Fruit fly (Drosophila melanogaster) whole organism, wandering third instar larva: ENCODE data around the gene Hrb87F.

Experiments
- Abd-B ChIP-seq: fragments of >200 bp; optimal IDR thresholded peaks from 2 replicates; lab custom pipeline; 2017; ENCODE audit warnings: missing biosample characterization, missing genetic modification characterization
- CG32264 ChIP-seq: fragments of 200-800 bp; sonication (Bioruptor generic); optimal IDR thresholded peaks from 2 replicates; lab custom pipeline; 2016; ENCODE audit warnings: missing biosample characterization, missing genetic modification characterization
- CG9705 ChIP-seq: fragments of 200-800 bp; sonication (Bioruptor generic); optimal IDR thresholded peaks from 2 replicates; lab custom pipeline; 2018; ENCODE audit warnings: missing biosample characterization, mild to moderate bottlenecking, missing genetic modification characterization
- CrebA ChIP-seq: fragments of 200-800 bp; sonication (Bioruptor generic); optimal IDR thresholded peaks from 2 replicates; lab custom pipeline; 2016; ENCODE audit warnings: missing biosample characterization, mild to moderate bottlenecking, missing genetic modification characterization, borderline replicate concordance
- Dif ChIP-seq: fragments of 200-275, 200-300 bp; sonication (Bioruptor generic); optimal IDR thresholded peaks from 2 replicates; lab custom pipeline; 2018; ENCODE audit warnings: missing biosample characterization, missing genetic modification characterization; ENCODE audit not compliant: partially characterized antibody
- GATAd ChIP-seq: sonication (Bioruptor generic); optimal IDR thresholded peaks from 2 replicates; lab custom pipeline; 2016; ENCODE audit warnings: missing biosample characterization, missing genetic modification characterization
- HLH106 ChIP-seq: fragments of 200-800 bp; optimal IDR thresholded peaks from 3 replicates; lab custom pipeline; 2019; ENCODE audit warnings: missing biosample characterization, mild to moderate bottlenecking, missing genetic modification characterization, moderate library complexity
- Hnf4 ChIP-seq: fragments of 200-800 bp; sonication (Bioruptor generic); optimal IDR thresholded peaks from 2 replicates; lab custom pipeline; 2016; ENCODE audit warnings: missing biosample characterization, mild to moderate bottlenecking, missing genetic modification characterization
- Hr78 ChIP-seq: fragments of >200 bp; optimal IDR thresholded peaks from 2 replicates; lab custom pipeline; 2017; ENCODE audit warnings: missing biosample characterization, missing genetic modification characterization
- Hr83 ChIP-seq: fragments of 200-300 bp; sonication (Bioruptor generic); optimal IDR thresholded peaks from 2 replicates; lab custom pipeline; 2016; ENCODE audit warnings: missing biosample characterization, mild to moderate bottlenecking, missing genetic modification characterization, moderate library complexity; ENCODE audit not compliant: poor library complexity, severe bottlenecking
- Jra ChIP-seq: sonication (Bioruptor generic); optimal IDR thresholded peaks from 2 replicates; lab custom pipeline; 2016; ENCODE audit warnings: missing biosample characterization, missing genetic modification characterization
- Mio ChIP-seq: sonication (Bioruptor generic); optimal IDR thresholded peaks from 2 replicates; lab custom pipeline; 2016; ENCODE audit warnings: missing biosample characterization, missing genetic modification characterization
- Myc ChIP-seq: fragments of >200 bp; optimal IDR thresholded peaks from 2 replicates; lab custom pipeline; 2017
- N ChIP-seq: fragments of >200 bp; optimal IDR thresholded peaks from 2 replicates; lab custom pipeline; 2018; ENCODE audit warnings: missing biosample characterization, missing external identifiers, missing genetic modification characterization
- OdsH ChIP-seq: fragments of 200-800 bp; sonication (Bioruptor generic); optimal IDR thresholded peaks from 2 replicates; lab custom pipeline; 2016; ENCODE audit warnings: missing biosample characterization, mild to moderate bottlenecking, missing genetic modification characterization
- Rel ChIP-seq, 2 experiments: fragments of 200-800 bp; sonication (Bioruptor generic) in 1 of 2; optimal IDR thresholded peaks; 2 replicates in 1 of 2; 3 replicates in 1 of 2; lab custom pipeline; 2016 to 2019; ENCODE audit warnings: mild to moderate bottlenecking in 2 of 2, missing biosample characterization in 2 of 2, missing genetic modification characterization in 2 of 2, moderate library complexity in 1 of 2
- Sp1 ChIP-seq: fragments of 200-800 bp; sonication (Bioruptor generic); optimal IDR thresholded peaks from 3 replicates; lab custom pipeline; 2019; ENCODE audit warnings: missing biosample characterization, mild to moderate bottlenecking, missing genetic modification characterization, moderate library complexity
- Vsx2 ChIP-seq: fragments of 200-300, 225-300 bp; sonication (Bioruptor generic); optimal IDR thresholded peaks from 2 replicates; lab custom pipeline; 2018; ENCODE audit warnings: missing biosample characterization, missing genetic modification characterization; ENCODE audit not compliant: partially characterized antibody
- br ChIP-seq: fragments of 200-800 bp; sonication (Bioruptor generic); optimal IDR thresholded peaks from 2 replicates; lab custom pipeline; 2016; ENCODE audit warnings: missing biosample characterization, missing genetic modification characterization
- brk ChIP-seq: fragments of 200-800 bp; sonication (Bioruptor generic); optimal IDR thresholded peaks from 2 replicates; lab custom pipeline; 2016; ENCODE audit warnings: missing biosample characterization, mild to moderate bottlenecking, missing genetic modification characterization
- dl ChIP-seq, 2 experiments: fragments of 175-275, 200-275 bp in 1 of 2; fragments of 200-275 bp in 1 of 2; sonication (Bioruptor generic); optimal IDR thresholded peaks; lab custom pipeline; 2018; ENCODE audit warnings: mild to moderate bottlenecking in 2 of 2, missing biosample characterization in 2 of 2, missing genetic modification characterization in 2 of 2, moderate library complexity in 2 of 2; ENCODE audit not compliant: partially characterized antibody in 2 of 2, insufficient read depth in 1 of 2
- dmrt93B ChIP-seq: fragments of 200-800 bp; sonication (Bioruptor generic); optimal IDR thresholded peaks from 2 replicates; lab custom pipeline; 2018; ENCODE audit warnings: missing biosample characterization, mild to moderate bottlenecking, missing genetic modification characterization
- dsf ChIP-seq: sonication (Bioruptor generic); optimal IDR thresholded peaks from 2 replicates; lab custom pipeline; 2016; ENCODE audit warnings: missing biosample characterization, missing genetic modification characterization, borderline replicate concordance
- ey ChIP-seq: fragments of 200-800 bp; sonication (Bioruptor generic); optimal IDR thresholded peaks from 2 replicates; lab custom pipeline; 2016; ENCODE audit warnings: missing biosample characterization, missing genetic modification characterization
- foxo ChIP-seq, 2 experiments: fragments of 200-800 bp; sonication (Bioruptor generic); optimal IDR thresholded peaks; 2 replicates in 1 of 2; 3 replicates in 1 of 2; lab custom pipeline; 2016 to 2017; ENCODE audit warnings: missing biosample characterization in 2 of 2, missing genetic modification characterization in 2 of 2
- h ChIP-seq: fragments of 200-800 bp; sonication (Bioruptor generic); optimal IDR thresholded peaks from 3 replicates; lab custom pipeline; 2016; ENCODE audit warnings: missing biosample characterization, mild to moderate bottlenecking, missing genetic modification characterization
- jim ChIP-seq: fragments of 175-275, 200-325 bp; sonication (Bioruptor generic); optimal IDR thresholded peaks from 2 replicates; lab custom pipeline; 2016; ENCODE audit warnings: missing biosample characterization, mild to moderate bottlenecking, missing genetic modification characterization
- lola ChIP-seq: fragments of >200 bp; optimal IDR thresholded peaks from 2 replicates; lab custom pipeline; 2017; ENCODE audit warnings: missing biosample characterization, missing genetic modification characterization
- pan ChIP-seq: fragments of >200 bp; optimal IDR thresholded peaks from 2 replicates; lab custom pipeline; 2017
- psq ChIP-seq: fragments of 200-800 bp; sonication (Bioruptor generic); optimal IDR thresholded peaks from 3 replicates; lab custom pipeline; 2017; ENCODE audit warnings: missing biosample characterization, mild to moderate bottlenecking, missing genetic modification characterization, moderate library complexity
- rgr ChIP-seq: fragments of 200-800 bp; sonication (Bioruptor generic); optimal IDR thresholded peaks from 3 replicates; lab custom pipeline; 2016; ENCODE audit warnings: missing biosample characterization, mild to moderate bottlenecking, missing genetic modification characterization
- sage ChIP-seq: fragments of 200-800 bp; sonication (Bioruptor generic); optimal IDR thresholded peaks from 2 replicates; lab custom pipeline; 2016; ENCODE audit warnings: missing biosample characterization, mild to moderate bottlenecking, missing genetic modification characterization
- sv ChIP-seq: fragments of 200-800 bp; sonication (Bioruptor generic); optimal IDR thresholded peaks from 3 replicates; lab custom pipeline; 2016; ENCODE audit warnings: missing biosample characterization, missing genetic modification characterization
- tai ChIP-seq: sonication (Bioruptor generic); optimal IDR thresholded peaks from 2 replicates; lab custom pipeline; 2016; ENCODE audit warnings: missing biosample characterization, missing genetic modification characterization
- usp ChIP-seq: fragments of >200 bp; optimal IDR thresholded peaks from 2 replicates; lab custom pipeline; 2017; ENCODE audit warnings: missing biosample characterization, missing genetic modification characterization

Gene Hrb87F

dm6 chr3R:13674492-13675033 is 14.2 kb upstream of the Hrb87F start, which contains the start of gene Task6:
Gene Task6, minus strand, starts transcription at chr3R:13674542.
- TF ChIP-seq Myc (lab: Kevin White, UChicago), result peak; percentile 73
- no peak for TF ChIP-seq foxo (GFP tag; optimal IDR thresholded peaks at IDR 0.05; lab: Kevin White, UChicago)
- TF ChIP-seq, all 38 proteins: peak for 1

- no peak for TF ChIP-seq GATAd
- TF ChIP-seq Mio (GFP tag; lab: Kevin White, UChicago), result no peak
- TF ChIP-seq sv (GFP tag; lab: Kevin White, UChicago), result no peak
- TF ChIP-seq N (GFP tag; lab: Kevin White, UChicago), result no peak
- TF ChIP-seq ey, result no peak
- no peak for TF ChIP-seq tai (GFP tag; lab: Kevin White, UChicago)
- TF ChIP-seq Abd-B (GFP tag; lab: Kevin White, UChicago), result no peak
- TF ChIP-seq sage (GFP tag; lab: Kevin White, UChicago), result no peak
- TF ChIP-seq Myc (lab: Kevin White, UChicago), result no peak
- no peak for TF ChIP-seq usp
- no peak for TF ChIP-seq CG32264
- TF ChIP-seq Hr78, result no peak
- TF ChIP-seq psq (GFP tag; lab: Kevin White, UChicago), result no peak
- TF ChIP-seq rgr, result no peak
- TF ChIP-seq h, result no peak
- TF ChIP-seq CG9705 (GFP tag; lab: Kevin White, UChicago), result no peak
- TF ChIP-seq Dif (GFP tag; lab: Kevin White, UChicago), result no peak
- no peak for TF ChIP-seq brk (GFP tag; lab: Kevin White, UChicago)
- no peak for TF ChIP-seq jim (GFP tag; lab: Kevin White, UChicago)
- TF ChIP-seq, all 38 proteins: peak for 0
Measured at dm6 chr3R:13672898-13673297, 12.6 kb upstream of the Hrb87F start.

dm6 chr3R:13665992-13666391 is 5.7 kb upstream of the Hrb87F start:
- no peak for TF ChIP-seq Rel (GFP tag; optimal IDR thresholded peaks at IDR 0.05; lab: Kevin White, UChicago)
- TF ChIP-seq Rel (tag; optimal IDR thresholded peaks at IDR 0.05; lab: Kevin White, UChicago), result no peak
- no peak for TF ChIP-seq Mio (GFP tag; lab: Kevin White, UChicago)
- no peak for TF ChIP-seq dmrt93B (GFP tag; lab: Kevin White, UChicago)
- no peak for TF ChIP-seq Hnf4
- TF ChIP-seq OdsH (GFP tag; lab: Kevin White, UChicago), result no peak
- TF ChIP-seq Jra (GFP tag; lab: Kevin White, UChicago), result no peak
- no peak for TF ChIP-seq Myc (lab: Kevin White, UChicago)
- no peak for TF ChIP-seq rgr
- TF ChIP-seq pan (lab: Kevin White, UChicago), result no peak
- no peak for TF ChIP-seq HLH106 (tag; lab: Kevin White, UChicago)
- TF ChIP-seq dl (GFP tag; optimal IDR thresholded peaks at IDR 0.05; lab: Kevin White, UChicago; ENCODE audit: insufficient read depth in 1 of 2, partially characterized antibody in 2 of 2), result no peak
- no peak for TF ChIP-seq br
- TF ChIP-seq Sp1 (GFP tag; lab: Kevin White, UChicago), result no peak
- no peak for TF ChIP-seq h
- TF ChIP-seq CrebA, result no peak
- no peak for TF ChIP-seq brk (GFP tag; lab: Kevin White, UChicago)

- TF ChIP-seq Hnf4 (no peak), jim (GFP tag; lab: Kevin White, UChicago) (no peak), tai (GFP tag; lab: Kevin White, UChicago) (no peak), Mio (GFP tag; lab: Kevin White, UChicago) (no peak)
Measured at dm6 chr3R:13662149-13662548, 1.8 kb upstream of the Hrb87F start.

dm6 chr3R:13660924-13661659 is 761 bp upstream of the Hrb87F start, which contains the start of gene B52:
Gene B52, plus strand, starts transcription at chr3R:13661311.
- peak; percentile 5 for TF ChIP-seq Vsx2 (GFP tag; lab: Kevin White, UChicago)
- peak in 1 of 2 experiments; percentile 35 for TF ChIP-seq foxo (GFP tag; optimal IDR thresholded peaks at IDR 0.05; lab: Kevin White, UChicago)
- TF ChIP-seq dsf (GFP tag; lab: Kevin White, UChicago), result no peak
- TF ChIP-seq sv (GFP tag; lab: Kevin White, UChicago), result peak; percentile 40
- TF ChIP-seq CrebA, result no peak
- no peak for TF ChIP-seq sage (GFP tag; lab: Kevin White, UChicago)
- TF ChIP-seq tai (GFP tag; lab: Kevin White, UChicago), result peak; percentile 49
- no peak for TF ChIP-seq Hr78
- TF ChIP-seq HLH106 (tag; lab: Kevin White, UChicago), result peak; percentile 30
- peak; percentile 75 for TF ChIP-seq Hr83 (GFP tag; lab: Kevin White, UChicago)
- TF ChIP-seq Sp1 (GFP tag; lab: Kevin White, UChicago), result peak; percentile 83
- no peak for TF ChIP-seq Jra (GFP tag; lab: Kevin White, UChicago)
- TF ChIP-seq pan (lab: Kevin White, UChicago), result no peak
- no peak for TF ChIP-seq GATAd
- peak; percentile 25 for TF ChIP-seq N (GFP tag; lab: Kevin White, UChicago)
- peak; percentile 75 for TF ChIP-seq br
- TF ChIP-seq jim (GFP tag; lab: Kevin White, UChicago), result no peak
- TF ChIP-seq CG32264, result peak; percentile 54
- peak; percentile 69 for TF ChIP-seq h
- peak; percentile 49 for TF ChIP-seq Hnf4
- TF ChIP-seq ey, result peak; percentile 48
- TF ChIP-seq Mio (GFP tag; lab: Kevin White, UChicago), result no peak
- TF ChIP-seq brk (GFP tag; lab: Kevin White, UChicago), result no peak
- peak; percentile 30 for TF ChIP-seq psq (GFP tag; lab: Kevin White, UChicago)
- no peak for TF ChIP-seq usp
- TF ChIP-seq OdsH (GFP tag; lab: Kevin White, UChicago), result peak; percentile 59
- TF ChIP-seq Myc (lab: Kevin White, UChicago), result peak; percentile 30
- TF ChIP-seq dmrt93B (GFP tag; lab: Kevin White, UChicago), result peak; percentile 53
- TF ChIP-seq lola (GFP tag; lab: Kevin White, UChicago), result no peak
